Worm (Caenorhabditis elegans) whole organism, mixed stage, embryonic: ENCODE data around the gene eef-1B.1.
A peak's percentile ranks its signal among the peaks of the same experiment; 100 is the strongest.

Source experiments
- M03D4.4 ChIP-seq: sonication (generic microtip); optimal IDR thresholded peaks from 2 replicates; lab custom pipeline; 2017; ENCODE audit warnings: mild to moderate bottlenecking, missing genetic modification characterization, missing compliant biosample characterization
- bed-3 ChIP-seq: fragments of 200-800 bp; sonication (Bioruptor generic); optimal IDR thresholded peaks from 3 replicates; lab custom pipeline; 2018; ENCODE audit warnings: mild to moderate bottlenecking, missing genetic modification characterization, moderate library complexity, missing compliant biosample characterization
- blmp-1 ChIP-seq: fragments of 150-350 bp; optimal IDR thresholded peaks from 2 replicates; lab custom pipeline; 2014; ENCODE audit warnings: missing biosample characterization, missing genetic modification characterization
- ceh-39 ChIP-seq: fragments of 150-350 bp; optimal IDR thresholded peaks from 2 replicates; lab custom pipeline; 2014; ENCODE audit warnings: missing biosample characterization, missing genetic modification characterization
- ceh-43 ChIP-seq: fragments of 200-800 bp; sonication (Bioruptor generic); optimal IDR thresholded peaks from 2 replicates; lab custom pipeline; 2018; ENCODE audit warnings: mild to moderate bottlenecking, missing genetic modification characterization, moderate library complexity, missing compliant biosample characterization
- ceh-83 ChIP-seq: fragments of 200-800 bp; sonication (Bioruptor generic); optimal IDR thresholded peaks from 2 replicates; lab custom pipeline; 2018; ENCODE audit warnings: mild to moderate bottlenecking, missing genetic modification characterization, missing compliant biosample characterization
- ces-1 ChIP-seq: fragments of 150-350 bp; optimal IDR thresholded peaks from 2 replicates; lab custom pipeline; 2014; ENCODE audit warnings: missing biosample characterization, missing genetic modification reagents, missing genetic modification characterization
- cnd-1 ChIP-seq: fragments of 200-800 bp; sonication (Bioruptor generic); optimal IDR thresholded peaks from 2 replicates; lab custom pipeline; 2018; ENCODE audit warnings: mild to moderate bottlenecking, missing genetic modification characterization, missing compliant biosample characterization
- drap-1 ChIP-seq: fragments of 200-800 bp; sonication (Bioruptor generic); optimal IDR thresholded peaks from 3 replicates; lab custom pipeline; 2018; ENCODE audit warnings: mild to moderate bottlenecking, missing genetic modification characterization, missing compliant biosample characterization
- elt-1 ChIP-seq: sonication (generic microtip); optimal IDR thresholded peaks from 2 replicates; lab custom pipeline; 2017; ENCODE audit warnings: missing genetic modification characterization, mild to moderate bottlenecking, missing compliant biosample characterization, antibody characterized with exemption, moderate library complexity, borderline replicate concordance; ENCODE audit not compliant: insufficient read depth
- elt-3 ChIP-seq: fragments of 150-350 bp; optimal IDR thresholded peaks from 2 replicates; lab custom pipeline; 2014; ENCODE audit warnings: missing biosample characterization, missing genetic modification characterization
- flh-1 ChIP-seq: fragments of 200-800 bp; sonication (Bioruptor generic); optimal IDR thresholded peaks from 2 replicates; lab custom pipeline; 2018; ENCODE audit warnings: mild to moderate bottlenecking, missing genetic modification characterization, moderate library complexity, missing compliant biosample characterization
- hlh-1 ChIP-seq: fragments of 150-350 bp; optimal IDR thresholded peaks from 2 replicates; lab custom pipeline; 2014; ENCODE audit warnings: missing biosample characterization, missing genetic modification reagents, missing genetic modification characterization
- lin-13 ChIP-seq: fragments of 150-350 bp; optimal IDR thresholded peaks from 2 replicates; lab custom pipeline; 2014; ENCODE audit warnings: missing biosample characterization, missing genetic modification characterization
- lin-32 ChIP-seq: fragments of 200-800 bp; sonication (Bioruptor generic); optimal IDR thresholded peaks from 2 replicates; lab custom pipeline; 2018; ENCODE audit warnings: mild to moderate bottlenecking, missing genetic modification characterization, missing compliant biosample characterization
- lsy-2 ChIP-seq: fragments of 150-350 bp; optimal IDR thresholded peaks from 2 replicates; lab custom pipeline; 2014; ENCODE audit warnings: missing biosample characterization, missing genetic modification characterization
- mab-5 ChIP-seq: fragments of 150-350 bp; optimal IDR thresholded peaks from 2 replicates; lab custom pipeline; 2014; ENCODE audit warnings: missing biosample characterization, missing genetic modification characterization
- mep-1 ChIP-seq: fragments of 150-350 bp; optimal IDR thresholded peaks from 2 replicates; lab custom pipeline; 2017; ENCODE audit warnings: missing biosample characterization, missing genetic modification reagents, missing genetic modification characterization, inconsistent platforms
- nhr-12 ChIP-seq: fragments of 150-350 bp; optimal IDR thresholded peaks from 2 replicates; lab custom pipeline; 2014; ENCODE audit warnings: missing biosample characterization, missing genetic modification characterization
- nhr-2 ChIP-seq: fragments of 150-350 bp; optimal IDR thresholded peaks from 2 replicates; lab custom pipeline; 2014; ENCODE audit warnings: missing biosample characterization, missing genetic modification characterization
- nhr-237 ChIP-seq: fragments of 150-350 bp; optimal IDR thresholded peaks from 2 replicates; lab custom pipeline; 2014; ENCODE audit warnings: missing biosample characterization, missing genetic modification characterization
- nhr-28 ChIP-seq: fragments of 150-350 bp; optimal IDR thresholded peaks from 2 replicates; lab custom pipeline; 2014; ENCODE audit warnings: missing biosample characterization, missing genetic modification characterization
- pha-4 ChIP-seq: fragments of 150-350 bp; optimal IDR thresholded peaks from 2 replicates; lab custom pipeline; 2018; ENCODE audit warnings: missing biosample characterization, missing genetic modification reagents, missing genetic modification characterization
- sem-2 ChIP-seq: fragments of 200-800 bp; sonication (Bioruptor generic); optimal IDR thresholded peaks from 2 replicates; lab custom pipeline; 2018; ENCODE audit warnings: mild to moderate bottlenecking, missing genetic modification characterization, missing compliant biosample characterization
- snpc-4 ChIP-seq: fragments of 150-350 bp; optimal IDR thresholded peaks from 2 replicates; lab custom pipeline; 2014; ENCODE audit warnings: missing biosample characterization, missing genetic modification characterization
- sptf-1 ChIP-seq: sonication (generic microtip); optimal IDR thresholded peaks from 2 replicates; lab custom pipeline; 2017; ENCODE audit warnings: mild to moderate bottlenecking, missing genetic modification characterization, moderate library complexity, missing compliant biosample characterization
- tbx-8 ChIP-seq: fragments of 200-800 bp; sonication (Bioruptor generic); optimal IDR thresholded peaks from 2 replicates; lab custom pipeline; 2018; ENCODE audit warnings: mild to moderate bottlenecking, missing genetic modification characterization, moderate library complexity, missing compliant biosample characterization
- unc-120 ChIP-seq: sonication (generic microtip); optimal IDR thresholded peaks from 2 replicates; lab custom pipeline; 2017; ENCODE audit warnings: missing genetic modification characterization, missing compliant biosample characterization; ENCODE audit not compliant: poor library complexity, severe bottlenecking
- unc-39 ChIP-seq: fragments of 150-350 bp; optimal IDR thresholded peaks from 2 replicates; lab custom pipeline; 2014; ENCODE audit warnings: missing biosample characterization, missing genetic modification characterization
- unc-62 ChIP-seq: fragments of 150-350 bp; optimal IDR thresholded peaks from 2 replicates; lab custom pipeline; 2014; ENCODE audit warnings: missing biosample characterization, missing genetic modification reagents, missing genetic modification characterization
- zip-8 ChIP-seq: fragments of 150-350 bp; optimal IDR thresholded peaks from 2 replicates; lab custom pipeline; 2014; ENCODE audit warnings: missing biosample characterization, missing genetic modification characterization
- ztf-11 ChIP-seq: fragments of 150-350 bp; optimal IDR thresholded peaks from 2 replicates; lab custom pipeline; 2014; ENCODE audit warnings: missing biosample characterization, missing genetic modification characterization

eef-1B.1 gene

ce11 chrIII:7948802-7949201, 24.4 kb downstream of the eef-1B.1 start, which contains the start of gene col-90:
Gene col-90 (plus strand): TSS chrIII:7948838.
- TF ChIP-seq drap-1 (GFP tag; lab: Kevin White, UChicago), result no peak
- TF ChIP-seq elt-1 (tag; lab: Kevin White, UChicago), result no peak
- no peak for TF ChIP-seq ceh-43 (GFP tag; lab: Kevin White, UChicago)
- no peak for TF ChIP-seq flh-1 (GFP tag; lab: Kevin White, UChicago)
- TF ChIP-seq unc-62 (GFP tag; lab: Kevin White, UChicago), result no peak
- TF ChIP-seq sem-2 (GFP tag; lab: Kevin White, UChicago), result no peak
- TF ChIP-seq mep-1 (tag; lab: Kevin White, UChicago), result no peak
- no peak for TF ChIP-seq lsy-2
- no peak for TF ChIP-seq nhr-28
- no peak for TF ChIP-seq elt-3
- no peak for TF ChIP-seq ceh-39 (tag; lab: Kevin White, UChicago)

DNA sequence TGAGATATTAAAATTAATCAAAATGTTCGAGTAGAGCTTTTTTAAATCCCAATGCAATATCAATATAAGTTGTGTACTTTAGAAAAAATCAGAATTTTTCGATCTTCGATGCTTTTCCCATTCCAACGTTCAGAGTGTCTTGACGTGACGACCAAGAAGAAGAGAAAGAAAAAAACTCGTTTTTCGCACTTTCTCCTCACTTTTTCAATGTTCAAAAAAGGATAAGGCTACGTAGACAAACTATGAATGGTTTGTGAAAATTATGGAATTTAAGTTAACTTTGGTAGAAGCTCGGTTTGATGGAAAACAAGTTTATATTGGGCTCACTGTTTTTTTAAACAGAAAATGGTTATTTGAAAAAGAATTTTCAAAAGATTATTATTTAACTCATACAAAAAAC, 25.5 kb downstream of the eef-1B.1 start:
- TF ChIP-seq lin-32 (GFP tag; lab: Kevin White, UChicago), result no peak
- TF ChIP-seq ceh-39 (tag; lab: Kevin White, UChicago), result no peak
- no peak for TF ChIP-seq nhr-12 (tag; lab: Kevin White, UChicago)

DNA sequence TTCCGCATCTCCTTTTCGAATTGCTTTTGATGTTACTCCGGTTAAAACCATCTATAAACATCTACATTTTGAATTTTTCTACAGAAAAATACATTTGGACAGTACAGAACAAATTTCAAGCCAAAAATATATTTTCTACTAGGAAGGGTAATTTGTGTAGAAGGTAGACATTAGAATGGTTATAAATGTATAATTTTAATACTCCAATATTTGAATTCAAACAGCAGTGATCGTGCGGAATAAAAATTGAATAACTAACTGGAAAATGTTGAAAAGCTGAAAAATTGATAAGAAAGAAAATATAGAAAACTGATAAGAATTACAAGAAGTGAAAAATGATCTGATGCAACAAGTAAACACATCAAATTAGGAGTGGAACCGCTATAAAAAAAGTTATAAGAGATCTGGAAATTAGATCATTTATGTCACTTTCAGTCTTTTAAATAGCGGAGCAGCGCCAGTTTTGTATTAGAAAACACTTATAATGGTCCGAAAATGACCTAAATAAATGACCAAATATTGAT, 26.2 kb downstream of the eef-1B.1 start, which contains the start of gene gsto-1:
Gene gsto-1, minus strand, starts transcription at position 51 of the 524 bp plus-strand sequence.
- TF ChIP-seq ceh-83 (GFP tag; lab: Kevin White, UChicago), result no peak
- TF ChIP-seq lin-32 (GFP tag; lab: Kevin White, UChicago), result no peak
- TF ChIP-seq zip-8 (tag; lab: Kevin White, UChicago), result no peak
- TF ChIP-seq unc-39 (tag; lab: Kevin White, UChicago), result no peak
- TF ChIP-seq mep-1 (tag; lab: Kevin White, UChicago), result no peak

DNA sequence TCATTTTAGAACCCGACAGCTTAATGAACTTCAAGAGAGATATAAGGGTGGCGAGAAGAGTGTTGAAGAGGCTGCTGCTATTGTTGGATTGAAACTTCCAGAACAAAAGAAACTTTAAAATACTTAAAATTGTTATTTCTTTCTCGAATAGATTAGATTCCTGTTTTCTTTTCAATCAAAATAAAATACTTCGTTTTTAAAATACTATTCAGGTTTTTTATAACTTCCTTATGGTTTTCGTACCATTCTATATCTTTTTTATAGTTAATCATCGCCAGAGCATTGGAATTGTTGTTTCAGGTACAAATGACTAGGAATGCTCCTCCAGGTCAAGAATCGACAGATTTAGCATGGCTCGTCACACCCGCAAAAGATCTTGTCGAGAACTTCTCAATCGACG, 31.8 kb downstream of the eef-1B.1 start, which contains the start of gene kle-2:
Gene kle-2, plus strand, starts transcription at position 301 of the 400 bp plus-strand sequence.
- no peak for TF ChIP-seq blmp-1
- TF ChIP-seq tbx-8 (GFP tag; lab: Kevin White, UChicago), result no peak

- TF ChIP-seq drap-1 (GFP tag; lab: Kevin White, UChicago), result no peak
- TF ChIP-seq ceh-83 (GFP tag; lab: Kevin White, UChicago), result no peak
- no peak for TF ChIP-seq ztf-11 (tag; lab: Kevin White, UChicago)
- TF ChIP-seq nhr-237 (tag; lab: Kevin White, UChicago), result peak; percentile 76
- TF ChIP-seq nhr-28, result no peak
- TF ChIP-seq cnd-1, result no peak
- no peak for TF ChIP-seq ceh-43 (GFP tag; lab: Kevin White, UChicago)
- peak; percentile 16 for TF ChIP-seq lin-13 (tag; lab: Kevin White, UChicago)
- TF ChIP-seq ces-1 (GFP tag; lab: Kevin White, UChicago), result no peak
- no peak for TF ChIP-seq unc-120
- TF ChIP-seq nhr-2 (tag; lab: Kevin White, UChicago), result no peak
- TF ChIP-seq flh-1 (GFP tag; lab: Kevin White, UChicago), result no peak
- no peak for TF ChIP-seq sem-2 (GFP tag; lab: Kevin White, UChicago)
- no peak for TF ChIP-seq elt-3
- peak; percentile 61 for TF ChIP-seq pha-4 (tag; lab: Kevin White, UChicago)
- TF ChIP-seq unc-62 (GFP tag; lab: Kevin White, UChicago), result no peak
- TF ChIP-seq ceh-39 (tag; lab: Kevin White, UChicago), result peak; percentile 52
- no peak for TF ChIP-seq tbx-8 (GFP tag; lab: Kevin White, UChicago)
- peak; percentile 28 for TF ChIP-seq hlh-1 (tag; lab: Kevin White, UChicago)
- peak; percentile 76 for TF ChIP-seq mep-1 (tag; lab: Kevin White, UChicago)
- TF ChIP-seq blmp-1, result no peak
- TF ChIP-seq zip-8 (tag; lab: Kevin White, UChicago), result no peak
- no peak for TF ChIP-seq snpc-4 (tag; lab: Kevin White, UChicago)
- TF ChIP-seq elt-1 (tag; lab: Kevin White, UChicago), result no peak
- no peak for TF ChIP-seq mab-5
- no peak for TF ChIP-seq sptf-1 (tag; lab: Kevin White, UChicago)
- TF ChIP-seq nhr-12 (tag; lab: Kevin White, UChicago), result no peak
- no peak for TF ChIP-seq unc-39 (tag; lab: Kevin White, UChicago)
- peak; percentile 81 for TF ChIP-seq lsy-2
- TF ChIP-seq bed-3 (GFP tag; lab: Kevin White, UChicago), result no peak
- no peak for TF ChIP-seq M03D4.4 (tag; lab: Kevin White, UChicago)
These were observed 32.4 kb downstream of the eef-1B.1 start, which contains the start of gene C29E4.12 for ce11 chrIII:7940819-7941218. Gene C29E4.12 (plus strand): TSS chrIII:7941151.
